Fruit fly (Drosophila melanogaster) whole organism, prepupa: ENCODE results near the gene Muted.

Experiments used
- Blimp-1 ChIP-seq: fragments of 200-800 bp; sonication (Bioruptor generic); optimal IDR thresholded peaks from 3 replicates; lab custom pipeline; 2017; ENCODE audit warnings: missing biosample characterization, missing genetic modification characterization, mild to moderate bottlenecking, moderate library complexity, missing genetic modification reagents
- CG10631 ChIP-seq: fragments of 200-800 bp; sonication (Bioruptor generic); optimal IDR thresholded peaks from 2 replicates; lab custom pipeline; 2016; ENCODE audit warnings: missing biosample characterization, missing genetic modification characterization
- CG10669 ChIP-seq: fragments of 200-800 bp; sonication (Bioruptor generic); optimal IDR thresholded peaks from 3 replicates; lab custom pipeline; 2018; ENCODE audit warnings: missing biosample characterization, mild to moderate bottlenecking, missing genetic modification characterization, moderate library complexity
- CG11762 ChIP-seq: fragments of 200-800 bp; sonication (Bioruptor generic); optimal IDR thresholded peaks from 3 replicates; lab custom pipeline; 2016; ENCODE audit warnings: missing biosample characterization, missing genetic modification characterization; ENCODE audit not compliant: insufficient read depth
- CG15336 ChIP-seq: fragments of 200-800 bp; sonication (Bioruptor generic); IDR thresholded peaks from 2 replicates; pipeline ENCODE4 v1.3.6; 2022; ENCODE audit warnings: missing biosample characterization, missing genetic modification characterization
- CG1621 ChIP-seq: fragments of 200-800 bp; sonication (Bioruptor generic); optimal IDR thresholded peaks from 3 replicates; lab custom pipeline; 2018; ENCODE audit warnings: missing biosample characterization, mild to moderate bottlenecking, missing genetic modification characterization
- CG16779 ChIP-seq: fragments of 200-800 bp; sonication (Bioruptor generic); optimal IDR thresholded peaks from 3 replicates; lab custom pipeline; 2017; ENCODE audit warnings: missing biosample characterization, mild to moderate bottlenecking, missing genetic modification characterization
- CG3032 ChIP-seq: fragments of 200-800 bp; optimal IDR thresholded peaks from 2 replicates; lab custom pipeline; 2019; ENCODE audit warnings: missing biosample characterization, mild to moderate bottlenecking, missing genetic modification characterization, moderate library complexity
- CG31627 ChIP-seq: fragments of 200-800 bp; sonication (Bioruptor generic); optimal IDR thresholded peaks from 3 replicates; lab custom pipeline; 2016; ENCODE audit warnings: missing biosample characterization, missing genetic modification characterization
- CG32006 ChIP-seq: fragments of 200-800 bp; sonication (Bioruptor generic); optimal IDR thresholded peaks from 3 replicates; lab custom pipeline; 2017; ENCODE audit warnings: missing biosample characterization, mild to moderate bottlenecking, missing genetic modification characterization
- CG34406 ChIP-seq: fragments of 200-800 bp; sonication (Bioruptor generic); optimal IDR thresholded peaks from 3 replicates; lab custom pipeline; 2016; ENCODE audit warnings: missing biosample characterization, missing genetic modification characterization
- CG3919 ChIP-seq: fragments of 200-800 bp; sonication (Bioruptor generic); optimal IDR thresholded peaks from 3 replicates; lab custom pipeline; 2016; ENCODE audit warnings: missing biosample characterization, missing genetic modification characterization
- CG6163 ChIP-seq: fragments of 200-800 bp; sonication (Bioruptor generic); IDR thresholded peaks from 3 replicates; pipeline ENCODE4 v1.3.6; 2022; ENCODE audit warnings: missing biosample characterization, missing genetic modification characterization
- CG6792 ChIP-seq: fragments of 200-800 bp; sonication (Bioruptor generic); optimal IDR thresholded peaks from 3 replicates; lab custom pipeline; 2016; ENCODE audit warnings: missing biosample characterization, missing genetic modification characterization
- CG6808 ChIP-seq: fragments of 200-800 bp; sonication (Bioruptor generic); optimal IDR thresholded peaks from 3 replicates; lab custom pipeline; 2017; ENCODE audit warnings: missing biosample characterization, missing genetic modification characterization, mild to moderate bottlenecking, moderate library complexity, missing genetic modification reagents
- CG6854 ChIP-seq: fragments of 200-800 bp; sonication (Bioruptor generic); optimal IDR thresholded peaks from 2 replicates; lab custom pipeline; 2017; ENCODE audit warnings: missing biosample characterization, mild to moderate bottlenecking, missing genetic modification characterization
- CG7368 ChIP-seq: fragments of 200-800 bp; sonication (Bioruptor generic); optimal IDR thresholded peaks from 3 replicates; lab custom pipeline; 2016; ENCODE audit warnings: missing biosample characterization, missing genetic modification characterization
- CG8319 ChIP-seq: fragments of 200-800 bp; sonication (Bioruptor generic); optimal IDR thresholded peaks from 3 replicates; lab custom pipeline; 2016; ENCODE audit warnings: missing biosample characterization, missing genetic modification characterization
- CG8632 ChIP-seq: fragments of 200-800 bp; sonication (Bioruptor generic); optimal IDR thresholded peaks from 3 replicates; lab custom pipeline; 2016; ENCODE audit warnings: missing biosample characterization, missing genetic modification characterization
- CG9139 ChIP-seq: fragments of 200-800 bp; sonication (Bioruptor generic); optimal IDR thresholded peaks from 3 replicates; lab custom pipeline; 2017; ENCODE audit warnings: missing biosample characterization, mild to moderate bottlenecking, missing genetic modification characterization
- Eip75B ChIP-seq: fragments of 200-800 bp; sonication (Bioruptor generic); optimal IDR thresholded peaks from 3 replicates; lab custom pipeline; 2016; ENCODE audit warnings: missing biosample characterization, missing genetic modification characterization
- Eip78C ChIP-seq: fragments of 200-800 bp; sonication (Bioruptor generic); peaks from one replicate; lab custom pipeline; 2016; ENCODE audit warnings: missing biosample characterization, missing genetic modification characterization
- Ets21C ChIP-seq: fragments of 200-800 bp; sonication (Bioruptor generic); optimal IDR thresholded peaks from 3 replicates; lab custom pipeline; 2016; ENCODE audit warnings: missing biosample characterization, missing genetic modification characterization
- Ets96B ChIP-seq: fragments of 200-800 bp; optimal IDR thresholded peaks from 2 replicates; lab custom pipeline; 2019; ENCODE audit warnings: missing biosample characterization, mild to moderate bottlenecking, missing genetic modification characterization, moderate library complexity
- Gug ChIP-seq: fragments of 200-800 bp; sonication (Bioruptor generic); IDR thresholded peaks from 2 replicates; pipeline ENCODE4 v1.3.6; 2022; ENCODE audit warnings: missing biosample characterization, missing genetic modification characterization
- Hr38 ChIP-seq: sonication (Bioruptor generic); optimal IDR thresholded peaks from 2 replicates; lab custom pipeline; 2016; ENCODE audit warnings: missing biosample characterization, missing genetic modification characterization
- Hr39 ChIP-seq: fragments of 200-800 bp; sonication (Bioruptor generic); optimal IDR thresholded peaks from 2 replicates; lab custom pipeline; 2016; ENCODE audit warnings: missing biosample characterization, missing genetic modification characterization
- Lpt ChIP-seq: fragments of 200-800 bp; sonication (Bioruptor generic); optimal IDR thresholded peaks from 3 replicates; lab custom pipeline; 2016; ENCODE audit warnings: missing biosample characterization, missing genetic modification characterization
- Met ChIP-seq: fragments of 200-800 bp; sonication (Bioruptor generic); optimal IDR thresholded peaks from 3 replicates; lab custom pipeline; 2016; ENCODE audit warnings: missing biosample characterization, missing genetic modification characterization
- OdsH ChIP-seq: fragments of 200-800 bp; sonication (Bioruptor generic); optimal IDR thresholded peaks from 3 replicates; lab custom pipeline; 2016; ENCODE audit warnings: missing biosample characterization, missing genetic modification characterization
- Sox102F ChIP-seq: fragments of 200-800 bp; sonication (Bioruptor generic); optimal IDR thresholded peaks from 2 replicates; lab custom pipeline; 2016; ENCODE audit warnings: missing biosample characterization, mild to moderate bottlenecking, missing genetic modification characterization
- Sox14 ChIP-seq: fragments of 200-800 bp; sonication (Bioruptor generic); optimal IDR thresholded peaks from 3 replicates; lab custom pipeline; 2016; ENCODE audit warnings: missing biosample characterization, missing genetic modification characterization
- Sox15 ChIP-seq: fragments of 200-800 bp; sonication (Bioruptor generic); optimal IDR thresholded peaks from 3 replicates; lab custom pipeline; 2016; ENCODE audit warnings: missing biosample characterization, missing genetic modification characterization
- achi ChIP-seq: fragments of 200-800 bp; sonication (Bioruptor generic); optimal IDR thresholded peaks from 3 replicates; lab custom pipeline; 2016; ENCODE audit warnings: missing biosample characterization, missing genetic modification characterization
- acj6 ChIP-seq: fragments of 200-800 bp; sonication (Bioruptor generic); optimal IDR thresholded peaks from 3 replicates; lab custom pipeline; 2016; ENCODE audit warnings: missing biosample characterization, missing genetic modification characterization
- cyc ChIP-seq: fragments of 200-800 bp; sonication (Bioruptor generic); optimal IDR thresholded peaks from 3 replicates; lab custom pipeline; 2016; ENCODE audit warnings: missing biosample characterization, missing genetic modification characterization
- dac ChIP-seq: fragments of 200-800 bp; sonication (Bioruptor generic); optimal IDR thresholded peaks from 2 replicates; lab custom pipeline; 2017; ENCODE audit warnings: missing biosample characterization, mild to moderate bottlenecking, missing genetic modification characterization
- dsx ChIP-seq: fragments of 200-800 bp; optimal IDR thresholded peaks from 3 replicates; lab custom pipeline; 2019; ENCODE audit warnings: missing biosample characterization, mild to moderate bottlenecking, missing genetic modification characterization, moderate library complexity; ENCODE audit not compliant: poor library complexity, severe bottlenecking
- esn ChIP-seq: fragments of 200-800 bp; sonication (Bioruptor generic); optimal IDR thresholded peaks from 2 replicates; lab custom pipeline; 2016; ENCODE audit warnings: missing biosample characterization, mild to moderate bottlenecking, missing genetic modification characterization, moderate library complexity
- fd59A ChIP-seq: fragments of 200-800 bp; sonication (Bioruptor generic); optimal IDR thresholded peaks from 2 replicates; lab custom pipeline; 2017; ENCODE audit warnings: missing biosample characterization, mild to moderate bottlenecking, missing genetic modification characterization, missing genetic modification reagents
- fkh ChIP-seq: fragments of 200-800 bp; sonication (Bioruptor generic); optimal IDR thresholded peaks from 3 replicates; lab custom pipeline; 2017; ENCODE audit warnings: missing biosample characterization, mild to moderate bottlenecking, missing genetic modification characterization, moderate library complexity
- lz ChIP-seq: fragments of 200-800 bp; sonication (Bioruptor generic); optimal IDR thresholded peaks from 3 replicates; lab custom pipeline; 2016; ENCODE audit warnings: missing biosample characterization, missing genetic modification characterization
- net ChIP-seq: fragments of 200-800 bp; sonication (Bioruptor generic); optimal IDR thresholded peaks from 3 replicates; lab custom pipeline; 2016; ENCODE audit warnings: missing biosample characterization, missing genetic modification characterization
- pdm3 ChIP-seq: fragments of 200-800 bp; sonication (Bioruptor generic); optimal IDR thresholded peaks from 3 replicates; lab custom pipeline; 2016; ENCODE audit warnings: missing biosample characterization, missing genetic modification characterization
- salr ChIP-seq, 2 experiments: fragments of 200-800 bp; sonication (Bioruptor generic); optimal IDR thresholded peaks; 3 replicates each; lab custom pipeline; 2016 to 2018; ENCODE audit warnings: missing biosample characterization in 2 of 2, missing genetic modification characterization in 2 of 2, mild to moderate bottlenecking in 1 of 2
- spab ChIP-seq: fragments of 200-800 bp; sonication (Bioruptor generic); optimal IDR thresholded peaks from 2 replicates; lab custom pipeline; 2017; ENCODE audit warnings: missing biosample characterization, mild to moderate bottlenecking, missing genetic modification characterization, missing genetic modification reagents
- ss ChIP-seq, 2 experiments: fragments of 200-800 bp; sonication (Bioruptor generic); optimal IDR thresholded peaks; 2 replicates in 1 of 2; 3 replicates in 1 of 2; lab custom pipeline; 2017 to 2018; ENCODE audit warnings: mild to moderate bottlenecking in 2 of 2, missing biosample characterization in 2 of 2, missing genetic modification characterization in 2 of 2, moderate library complexity in 1 of 2
- svp ChIP-seq: fragments of 200-800 bp; sonication (Bioruptor generic); peaks from one replicate; lab custom pipeline; 2016; ENCODE audit warnings: missing biosample characterization, missing genetic modification characterization
- topi ChIP-seq: fragments of 200-800 bp; sonication (Bioruptor generic); optimal IDR thresholded peaks from 3 replicates; lab custom pipeline; 2016; ENCODE audit warnings: missing biosample characterization, missing genetic modification characterization
- vri ChIP-seq: fragments of 200-800 bp; sonication (Bioruptor generic); optimal IDR thresholded peaks from 3 replicates; lab custom pipeline; 2016; ENCODE audit warnings: missing biosample characterization, mild to moderate bottlenecking, missing genetic modification characterization

Muted gene

dm6 chr3R:22362218-22362907 lies at the start of gene Muted, which contains the start of the genes JMJD6 and CG7071:
Gene Muted (plus strand): TSS chr3R:22362620.
Gene JMJD6 (minus strand): TSS chr3R:22362371.
Gene CG7071 (plus strand): TSS chr3R:22362620.
- peak; percentile 57 for TF ChIP-seq dsx (GFP tag; lab: Kevin White, UChicago)
- TF ChIP-seq svp (GFP tag; lab: Kevin White, UChicago), result peak; percentile 92
- peak; percentile 75 for TF ChIP-seq CG8632 (GFP tag; lab: Kevin White, UChicago)
- TF ChIP-seq Met (GFP tag; lab: Kevin White, UChicago), result peak; percentile 91
- TF ChIP-seq OdsH, result peak; percentile 90
- TF ChIP-seq net, result peak; percentile 80
- peak; percentile 90 for TF ChIP-seq pdm3 (GFP tag; lab: Kevin White, UChicago)
- peak; percentile 91 for TF ChIP-seq CG10631 (GFP tag; lab: Kevin White, UChicago)
- no peak for TF ChIP-seq Hr38
- TF ChIP-seq CG32006 (GFP tag; lab: Kevin White, UChicago), result peak; percentile 85
- peak; percentile 88 for TF ChIP-seq Sox14
- peak; percentile 60 for TF ChIP-seq Blimp-1
- TF ChIP-seq achi (GFP tag; lab: Kevin White, UChicago), result peak; percentile 96
- TF ChIP-seq CG8319 (GFP tag; lab: Kevin White, UChicago), result peak; percentile 78
- TF ChIP-seq topi (GFP tag; lab: Kevin White, UChicago), result peak; percentile 88
- TF ChIP-seq CG6808 (GFP tag; lab: Kevin White, UChicago), result peak; percentile 74
- TF ChIP-seq Hr39 (GFP tag; lab: Kevin White, UChicago), result peak; percentile 89
- TF ChIP-seq Eip75B, result peak; percentile 88
- TF ChIP-seq CG6854 (GFP tag; lab: Kevin White, UChicago), result peak; percentile 60
- TF ChIP-seq salr (GFP tag; optimal IDR thresholded peaks at IDR 0.05; lab: Kevin White, UChicago), result peak; percentile 67 to 72
- peak; percentile 87 for TF ChIP-seq CG6163 (GFP tag; lab: Robert Waterston, UW)
- TF ChIP-seq ss (GFP tag; optimal IDR thresholded peaks at IDR 0.05; lab: Kevin White, UChicago), result peak; percentile 61 to 68
- TF ChIP-seq Sox102F, result peak; percentile 79
- TF ChIP-seq dac, result peak; percentile 72
- no peak for TF ChIP-seq CG9139 (GFP tag; lab: Kevin White, UChicago)
- peak; percentile 93 for TF ChIP-seq lz
- TF ChIP-seq Eip78C, result peak; percentile 95
- peak; percentile 90 for TF ChIP-seq cyc
- TF ChIP-seq CG3919 (GFP tag; lab: Kevin White, UChicago), result peak; percentile 88
- peak; percentile 66 for TF ChIP-seq Ets96B (tag; lab: Kevin White, UChicago)
- peak; percentile 79 for TF ChIP-seq vri
- peak; percentile 85 for TF ChIP-seq CG34406
- TF ChIP-seq Gug (GFP tag; lab: Robert Waterston, UW), result peak; percentile 83
- peak; percentile 47 for TF ChIP-seq spab (GFP tag; lab: Kevin White, UChicago)
- TF ChIP-seq Lpt, result peak; percentile 72
- TF ChIP-seq CG10669 (GFP tag; lab: Kevin White, UChicago), result peak; percentile 76
- TF ChIP-seq CG1621 (tag; lab: Kevin White, UChicago), result peak; percentile 47
- peak; percentile 78 for TF ChIP-seq CG3032 (tag; lab: Kevin White, UChicago)
- TF ChIP-seq CG7368 (GFP tag; lab: Kevin White, UChicago), result peak; percentile 80
- peak; percentile 92 for TF ChIP-seq esn (GFP tag; lab: Kevin White, UChicago)
- peak; percentile 83 for TF ChIP-seq Sox15
- TF ChIP-seq CG16779 (tag; lab: Kevin White, UChicago), result peak; percentile 54
- peak; percentile 87 for TF ChIP-seq acj6 (GFP tag; lab: Kevin White, UChicago)
- TF ChIP-seq CG11762 (GFP tag; lab: Kevin White, UChicago), result peak; percentile 58
- TF ChIP-seq fkh, result peak; percentile 84
- TF ChIP-seq CG6792, result peak; percentile 86
- TF ChIP-seq Ets21C, result peak; percentile 88
- TF ChIP-seq CG15336 (GFP tag; lab: Robert Waterston, UW), result peak; percentile 84
- peak; percentile 63 for TF ChIP-seq fd59A (GFP tag; lab: Kevin White, UChicago)
- TF ChIP-seq CG31627 (GFP tag; lab: Kevin White, UChicago), result peak; percentile 92
